Worm (Caenorhabditis elegans) whole organism, young adult: Measurements from ENCODE around the gene prde-1.
A peak's percentile ranks its signal among the peaks of the same experiment; 100 is the strongest.

ENCODE experiments used
- B0035.1 ChIP-seq: sonication (generic microtip); optimal IDR thresholded peaks from 2 replicates; lab custom pipeline; 2016; ENCODE audit warnings: missing genetic modification characterization, mild to moderate bottlenecking, missing compliant biosample characterization, missing genotype, missing genetic modification reagents
- B0336.3 ChIP-seq: fragments of 200-800 bp; sonication (Bioruptor generic); IDR thresholded peaks from 2 replicates; pipeline ENCODE4 v1.3.6; 2022; ENCODE audit warnings: missing genetic modification characterization, missing compliant biosample characterization
- C06A6.2 ChIP-seq: fragments of 200-800 bp; sonication (Bioruptor generic); conservative IDR thresholded peaks from 2 replicates; pipeline ENCODE4 v1.3.6; 2022; ENCODE audit warnings: missing genetic modification characterization, missing compliant biosample characterization
- F10E7.11 ChIP-seq: sonication (generic microtip); optimal IDR thresholded peaks from 2 replicates; lab custom pipeline; 2017; ENCODE audit warnings: mild to moderate bottlenecking, missing genetic modification characterization, moderate library complexity, missing compliant biosample characterization
- F23B12.7 ChIP-seq: sonication (generic microtip); optimal IDR thresholded peaks from 2 replicates; lab custom pipeline; 2017; ENCODE audit warnings: missing genetic modification characterization, mild to moderate bottlenecking, missing compliant biosample characterization, antibody characterized with exemption, moderate library complexity; ENCODE audit not compliant: insufficient read depth
- F37B4.10 ChIP-seq: fragments of 200-800 bp; sonication (Bioruptor generic); IDR thresholded peaks from 2 replicates; pipeline ENCODE4 v1.3.6; 2022; ENCODE audit warnings: missing genetic modification characterization, missing compliant biosample characterization
- F49E8.2 ChIP-seq: sonication (generic microtip); optimal IDR thresholded peaks from 3 replicates; lab custom pipeline; 2017; ENCODE audit warnings: missing genetic modification characterization, mild to moderate bottlenecking, missing compliant biosample characterization, antibody characterized with exemption, moderate library complexity; ENCODE audit not compliant: insufficient read depth
- F52B5.7 ChIP-seq: sonication (generic microtip); optimal IDR thresholded peaks from 2 replicates; lab custom pipeline; 2016; ENCODE audit warnings: mild to moderate bottlenecking, missing genetic modification characterization, missing compliant biosample characterization
- F55B11.4 ChIP-seq: sonication (generic microtip); optimal IDR thresholded peaks from 2 replicates; lab custom pipeline; 2016; ENCODE audit warnings: missing compliant biosample characterization, missing genetic modification characterization, borderline replicate concordance; ENCODE audit not compliant: insufficient read depth
- F57A8.1 ChIP-seq: fragments of 200-800 bp; sonication (Bioruptor generic); optimal IDR thresholded peaks from 2 replicates; lab custom pipeline; 2018; ENCODE audit warnings: mild to moderate bottlenecking, missing genetic modification characterization, moderate library complexity, missing compliant biosample characterization
- F57C9.4 ChIP-seq: sonication (generic microtip); optimal IDR thresholded peaks from 2 replicates; lab custom pipeline; 2017; ENCODE audit warnings: mild to moderate bottlenecking, missing genetic modification characterization, missing compliant biosample characterization
- T07F8.4 ChIP-seq: sonication (generic microtip); optimal IDR thresholded peaks from 2 replicates; lab custom pipeline; 2016; ENCODE audit warnings: mild to moderate bottlenecking, missing genetic modification characterization, moderate library complexity, missing compliant biosample characterization
- Y53F4B.3 ChIP-seq: fragments of 200-800 bp; sonication (Bioruptor generic); IDR thresholded peaks from 2 replicates; pipeline ENCODE4 v1.3.6; 2022; ENCODE audit warnings: missing genetic modification reagents, missing genetic modification characterization, missing compliant biosample characterization
- Y56A3A.18 ChIP-seq: fragments of 200-800 bp; sonication (Bioruptor generic); IDR thresholded peaks from 2 replicates; pipeline ENCODE4 v1.3.6; 2022; ENCODE audit warnings: missing genetic modification reagents, missing genetic modification characterization, missing compliant biosample characterization
- Y79H2A.3 ChIP-seq: fragments of 200-800 bp; sonication (Bioruptor generic); conservative IDR thresholded peaks from 2 replicates; pipeline ENCODE4 v1.3.6; 2022; ENCODE audit warnings: missing genetic modification reagents, missing genetic modification characterization, missing compliant biosample characterization
- akir-1 ChIP-seq: fragments of 200-800 bp; sonication (Bioruptor generic); optimal IDR thresholded peaks from 2 replicates; lab custom pipeline; 2018; ENCODE audit warnings: mild to moderate bottlenecking, missing genetic modification characterization, moderate library complexity, missing compliant biosample characterization
- attf-6 ChIP-seq: fragments of 200-800 bp; sonication (Bioruptor generic); IDR thresholded peaks from 2 replicates; pipeline ENCODE4 v1.3.6; 2022; ENCODE audit warnings: missing genetic modification reagents, missing genetic modification characterization, missing compliant biosample characterization
- bed-2 ChIP-seq: fragments of 200-800 bp; sonication (Bioruptor generic); IDR thresholded peaks from 2 replicates; pipeline ENCODE4 v1.3.6; 2022; ENCODE audit warnings: missing genetic modification reagents, missing genetic modification characterization, missing compliant biosample characterization
- cebp-1 ChIP-seq, 2 experiments: fragments of 200-800 bp in 1 of 2; sonication (Bioruptor generic) in 1 of 2; sonication (generic microtip) in 1 of 2; IDR thresholded peaks in 1 of 2; optimal IDR thresholded peaks in 1 of 2; 2 replicates each; pipeline versions ENCODE4 v1.3.6 to Lab custom; 2017 to 2022; ENCODE audit warnings: missing compliant biosample characterization in 2 of 2, missing genetic modification characterization in 2 of 2, mild to moderate bottlenecking in 1 of 2, missing genetic modification reagents in 1 of 2, moderate library complexity in 1 of 2
- ceh-27 ChIP-seq: fragments of 200-800 bp; sonication (Bioruptor generic); optimal IDR thresholded peaks from 2 replicates; lab custom pipeline; 2018; ENCODE audit warnings: mild to moderate bottlenecking, missing genetic modification characterization, moderate library complexity, missing compliant biosample characterization
- ceh-40 ChIP-seq: fragments of 200-800 bp; sonication (Bioruptor generic); IDR thresholded peaks from 2 replicates; pipeline ENCODE4 v1.3.6; 2022; ENCODE audit warnings: missing genetic modification characterization, missing compliant biosample characterization
- ceh-58 ChIP-seq: fragments of 200-800 bp; sonication (Bioruptor generic); IDR thresholded peaks from 2 replicates; pipeline ENCODE4 v1.3.6; 2022; ENCODE audit warnings: missing genetic modification characterization, missing compliant biosample characterization
- ceh-79 ChIP-seq: sonication (generic microtip); optimal IDR thresholded peaks from 2 replicates; lab custom pipeline; 2017; ENCODE audit warnings: mild to moderate bottlenecking, missing genetic modification characterization, missing compliant biosample characterization
- ceh-91 ChIP-seq: fragments of 200-800 bp; sonication (Bioruptor generic); IDR thresholded peaks from 2 replicates; pipeline ENCODE4 v1.3.6; 2022; ENCODE audit warnings: missing genetic modification reagents, missing genetic modification characterization, missing compliant biosample characterization
- egl-18 ChIP-seq: fragments of 200-800 bp; sonication (Bioruptor generic); IDR thresholded peaks from 2 replicates; pipeline ENCODE4 v1.3.6; 2022; ENCODE audit warnings: missing genetic modification reagents, missing genetic modification characterization, missing compliant biosample characterization
- egrh-3 ChIP-seq: fragments of 200-800 bp; sonication (Bioruptor generic); IDR thresholded peaks from 2 replicates; pipeline ENCODE4 v1.3.6; 2022; ENCODE audit warnings: missing genetic modification reagents, missing genetic modification characterization, missing compliant biosample characterization
- him-1 ChIP-seq: sonication (generic microtip); optimal IDR thresholded peaks from 2 replicates; lab custom pipeline; 2016; ENCODE audit warnings: missing genotype, missing genetic modification reagents, missing genetic modification characterization, missing compliant biosample characterization
- hlh-12 ChIP-seq: sonication (generic microtip); optimal IDR thresholded peaks from 2 replicates; lab custom pipeline; 2016; ENCODE audit warnings: missing genetic modification characterization, missing compliant biosample characterization
- let-607 ChIP-seq, 2 experiments: fragments of 200-800 bp in 1 of 2; sonication (Bioruptor generic) in 1 of 2; sonication (generic microtip) in 1 of 2; optimal IDR thresholded peaks; 2 replicates each; lab custom pipeline; 2016 to 2018; ENCODE audit warnings: mild to moderate bottlenecking in 2 of 2, missing compliant biosample characterization in 2 of 2, missing genetic modification characterization in 2 of 2, moderate library complexity in 2 of 2, missing genotype in 1 of 2
- lin-35 ChIP-seq, 3 experiments: fragments of 150-350 bp in 2 of 3; sonication (generic microtip) in 1 of 3; optimal IDR thresholded peaks; 2 replicates each; lab custom pipeline; 2014 to 2018; ENCODE audit warnings: missing biosample characterization in 3 of 3, missing genetic modification characterization in 3 of 3, missing genetic modification reagents in 3 of 3
- lir-1 ChIP-seq: fragments of 200-800 bp; sonication (Bioruptor generic); conservative IDR thresholded peaks from 2 replicates; pipeline ENCODE4 v1.3.6; 2022; ENCODE audit warnings: missing genetic modification reagents, missing genetic modification characterization, missing compliant biosample characterization
- lsl-1 ChIP-seq: fragments of 200-800 bp; sonication (Bioruptor generic); optimal IDR thresholded peaks from 2 replicates; lab custom pipeline; 2018; ENCODE audit warnings: mild to moderate bottlenecking, missing genetic modification characterization, moderate library complexity, missing compliant biosample characterization
- lsy-27 ChIP-seq: sonication (generic microtip); optimal IDR thresholded peaks from 2 replicates; lab custom pipeline; 2017; ENCODE audit warnings: missing genetic modification characterization, mild to moderate bottlenecking, missing compliant biosample characterization, antibody characterized with exemption, missing genotype, borderline replicate concordance; ENCODE audit not compliant: insufficient read depth
- madf-10 ChIP-seq: sonication (generic microtip); optimal IDR thresholded peaks from 2 replicates; lab custom pipeline; 2016; ENCODE audit warnings: mild to moderate bottlenecking, missing genetic modification characterization, missing compliant biosample characterization
- mcd-1 ChIP-seq: fragments of 200-800 bp; sonication (Bioruptor generic); IDR thresholded peaks from 2 replicates; pipeline ENCODE4 v1.3.6; 2022; ENCODE audit warnings: missing genetic modification reagents, missing genetic modification characterization, missing compliant biosample characterization
- nfya-1 ChIP-seq: sonication (generic microtip); optimal IDR thresholded peaks from 2 replicates; lab custom pipeline; 2017; ENCODE audit warnings: antibody characterized with exemption, missing compliant biosample characterization, missing genetic modification characterization, borderline replicate concordance; ENCODE audit not compliant: insufficient read depth
- nfyb-1 ChIP-seq: fragments of 200-800 bp; sonication (Bioruptor generic); IDR thresholded peaks from 2 replicates; pipeline ENCODE4 v1.3.6; 2022; ENCODE audit warnings: missing genetic modification reagents, missing genetic modification characterization, missing compliant biosample characterization
- nhr-120 ChIP-seq: fragments of 200-800 bp; sonication (Bioruptor generic); IDR thresholded peaks from 2 replicates; pipeline ENCODE4 v1.3.6; 2022; ENCODE audit warnings: missing genetic modification characterization, missing compliant biosample characterization
- nhr-179 ChIP-seq: sonication (generic microtip); optimal IDR thresholded peaks from 2 replicates; lab custom pipeline; 2016; ENCODE audit warnings: mild to moderate bottlenecking, missing genetic modification characterization, missing compliant biosample characterization
- nhr-80 ChIP-seq: sonication (generic microtip); optimal IDR thresholded peaks from 2 replicates; lab custom pipeline; 2016; ENCODE audit warnings: missing genetic modification characterization, missing compliant biosample characterization
- rec-8 ChIP-seq, 2 experiments: sonication (generic microtip); optimal IDR thresholded peaks; 2 replicates each; lab custom pipeline; 2016; ENCODE audit warnings: mild to moderate bottlenecking in 2 of 2, missing genetic modification characterization in 2 of 2, missing genetic modification reagents in 2 of 2, missing genotype in 2 of 2, missing biosample characterization in 1 of 2, missing compliant biosample characterization in 1 of 2, moderate library complexity in 1 of 2
- snpc-1.3 ChIP-seq: sonication (generic microtip); optimal IDR thresholded peaks from 2 replicates; lab custom pipeline; 2017; ENCODE audit warnings: missing genetic modification characterization, mild to moderate bottlenecking, missing compliant biosample characterization, antibody characterized with exemption, moderate library complexity, missing genotype, missing genetic modification reagents; ENCODE audit not compliant: insufficient read depth
- snpc-3.4 ChIP-seq: sonication (generic microtip); optimal IDR thresholded peaks from 2 replicates; lab custom pipeline; 2017; ENCODE audit warnings: missing genetic modification characterization, mild to moderate bottlenecking, missing compliant biosample characterization, antibody characterized with exemption, moderate library complexity, missing genotype, missing genetic modification reagents
- zfh-2 ChIP-seq: fragments of 200-800 bp; sonication (Bioruptor generic); conservative IDR thresholded peaks from 2 replicates; pipeline ENCODE4 v1.3.6; 2022; ENCODE audit warnings: missing genetic modification reagents, missing genetic modification characterization, missing compliant biosample characterization
- ztf-26 ChIP-seq: sonication (generic microtip); optimal IDR thresholded peaks from 2 replicates; lab custom pipeline; 2017; ENCODE audit warnings: missing genetic modification characterization, missing compliant biosample characterization

Gene prde-1

ce11 chrV:15566511-15567178 is 28.6 kb downstream of the prde-1 start:
- TF ChIP-seq snpc-1.3 (tag; lab: Kevin White, UChicago) (no peak), zfh-2 (peak; percentile 64; the same call in 1 of the 2 replicates), snpc-3.4 (tag; lab: Kevin White, UChicago) (no peak), let-607 (tag; optimal IDR thresholded peaks at IDR 0.05; lab: Kevin White, UChicago) (no peak), Y56A3A.18 (no peak), nhr-120 (no peak), nhr-80 (peak; percentile 47), ceh-91 (no peak), F23B12.7 (tag; lab: Kevin White, UChicago) (no peak), F57C9.4 (tag; lab: Kevin White, UChicago) (no peak), lin-35 (GFP tag; optimal IDR thresholded peaks at IDR 0.05; lab: Kevin White, UChicago) (peak in 1 of 3 experiments; percentile 38), C06A6.2 (GFP tag; lab: Robert Waterston, UW) (0 out of 2 replicates have a peak, but pooled peaks have one; percentile 24), lir-1 (GFP tag; lab: Robert Waterston, UW) (peak; percentile 54; the same call in 1 of the 2 replicates), ceh-40 (GFP tag; lab: Robert Waterston, UW) (no peak), madf-10 (tag; lab: Kevin White, UChicago) (peak; percentile 14), F10E7.11 (tag; lab: Kevin White, UChicago) (no peak), mcd-1 (GFP tag; lab: Robert Waterston, UW) (0 out of 2 replicates have a peak, but pooled peaks have one; percentile 4), egl-18 (GFP tag; lab: Robert Waterston, UW) (no peak), ceh-27 (GFP tag; lab: Kevin White, UChicago) (peak; percentile 37), egrh-3 (GFP tag; lab: Robert Waterston, UW) (no peak), akir-1 (GFP tag; lab: Kevin White, UChicago) (no peak), F57A8.1 (GFP tag; lab: Kevin White, UChicago) (no peak), F55B11.4 (tag; lab: Kevin White, UChicago) (no peak), lsl-1 (GFP tag; lab: Kevin White, UChicago) (no peak), bed-2 (GFP tag; lab: Robert Waterston, UW) (no peak), attf-6 (no peak), B0336.3 (GFP tag; lab: Robert Waterston, UW) (peak; percentile 40; the same call in 1 of the 2 replicates), Y79H2A.3 (no peak), B0035.1 (tag; lab: Kevin White, UChicago) (no peak), rec-8 (tag; optimal IDR thresholded peaks at IDR 0.05; lab: Kevin White, UChicago) (no peak), F52B5.7 (tag; lab: Kevin White, UChicago) (no peak), F49E8.2 (no peak), nfyb-1 (GFP tag; lab: Robert Waterston, UW) (0 out of 2 replicates have a peak, but pooled peaks have one; percentile 15), Y53F4B.3 (no peak), nhr-179 (tag; lab: Kevin White, UChicago) (no peak), T07F8.4 (tag; lab: Kevin White, UChicago) (no peak), ztf-26 (tag; lab: Kevin White, UChicago) (peak; percentile 58), lsy-27 (tag; lab: Kevin White, UChicago) (no peak), hlh-12 (tag; lab: Kevin White, UChicago) (no peak), F37B4.10 (GFP tag; lab: Robert Waterston, UW) (no peak), cebp-1 (GFP tag; IDR thresholded peaks at IDR 0.05; lab: Robert Waterston, UW) (0 out of 2 replicates have a peak, but pooled peaks have one; percentile 18), cebp-1 (tag; optimal IDR thresholded peaks at IDR 0.05; lab: Kevin White, UChicago) (peak; percentile 75), ceh-58 (no peak), nfya-1 (tag; lab: Kevin White, UChicago) (no peak), ceh-79 (no peak), him-1 (tag; lab: Kevin White, UChicago) (no peak)
